Fruit fly (Drosophila melanogaster) whole organism, adult: Measurements from ENCODE around the gene Grd.

Experiments used
- CG12768 ChIP-seq: fragments of 200-800 bp; sonication (Bioruptor generic); optimal IDR thresholded peaks from 2 replicates; lab custom pipeline; 2017; ENCODE audit warnings: missing biosample characterization, missing genetic modification characterization, mild to moderate bottlenecking, moderate library complexity, missing genetic modification reagents
- CG33017 ChIP-seq: fragments of 200-800 bp; sonication (Bioruptor generic); optimal IDR thresholded peaks from 2 replicates; lab custom pipeline; 2018; ENCODE audit warnings: missing biosample characterization, mild to moderate bottlenecking, missing genetic modification characterization, moderate library complexity
- CG5204 ChIP-seq: fragments of 200-800 bp; sonication (Bioruptor generic); optimal IDR thresholded peaks from 2 replicates; lab custom pipeline; 2016; ENCODE audit warnings: missing biosample characterization, missing genetic modification characterization
- CG7045 ChIP-seq: fragments of 200-800 bp; sonication (Bioruptor generic); optimal IDR thresholded peaks from 2 replicates; lab custom pipeline; 2017; ENCODE audit warnings: missing biosample characterization, mild to moderate bottlenecking, missing genetic modification characterization
- CG7101 ChIP-seq: fragments of 200-800 bp; sonication (Bioruptor generic); optimal IDR thresholded peaks from 2 replicates; lab custom pipeline; 2018; ENCODE audit warnings: missing biosample characterization, mild to moderate bottlenecking, missing genetic modification characterization, moderate library complexity
- Clk ChIP-seq: fragments of 200-800 bp; sonication (Bioruptor generic); optimal IDR thresholded peaks from 2 replicates; lab custom pipeline; 2017; ENCODE audit warnings: missing biosample characterization, missing genetic modification characterization
- Hr96 ChIP-seq: fragments of 200-800 bp; sonication (Bioruptor generic); optimal IDR thresholded peaks from 2 replicates; lab custom pipeline; 2016; ENCODE audit warnings: missing biosample characterization, missing genetic modification characterization
- pad ChIP-seq: fragments of 200-800 bp; sonication (Bioruptor generic); optimal IDR thresholded peaks from 3 replicates; lab custom pipeline; 2017; ENCODE audit warnings: missing biosample characterization, missing genetic modification characterization, mild to moderate bottlenecking, moderate library complexity, missing genetic modification reagents
- tj ChIP-seq: fragments of 200-800 bp; sonication (Bioruptor generic); optimal IDR thresholded peaks from 3 replicates; lab custom pipeline; 2017; ENCODE audit warnings: missing biosample characterization, mild to moderate bottlenecking, missing genetic modification characterization, moderate library complexity

Gene Grd

DNA sequence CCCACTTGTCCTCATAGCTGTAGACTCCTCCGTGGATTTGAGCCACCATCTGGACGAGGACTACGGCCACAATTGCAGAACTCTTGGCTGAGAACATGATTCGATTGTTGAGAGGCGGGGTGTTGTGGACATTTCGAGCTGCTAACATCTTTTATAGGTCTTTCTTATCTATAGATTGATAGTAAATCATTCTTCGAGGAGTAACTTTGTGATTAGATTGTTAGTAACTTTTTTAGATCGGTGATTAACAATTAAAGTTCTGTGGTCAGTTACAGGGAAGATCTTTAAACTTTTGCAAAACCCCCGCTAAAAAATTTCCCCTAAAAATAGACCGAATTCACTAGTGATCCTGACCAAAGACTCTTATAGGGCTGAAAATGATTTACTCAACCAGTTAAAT, 63.4 kb downstream of the Grd start, which contains the start of gene CG16775:
TSS of gene CG16775 (minus strand) at position 101 of the 400 bp plus-strand sequence.
- TF ChIP-seq CG5204: no peak

DNA sequence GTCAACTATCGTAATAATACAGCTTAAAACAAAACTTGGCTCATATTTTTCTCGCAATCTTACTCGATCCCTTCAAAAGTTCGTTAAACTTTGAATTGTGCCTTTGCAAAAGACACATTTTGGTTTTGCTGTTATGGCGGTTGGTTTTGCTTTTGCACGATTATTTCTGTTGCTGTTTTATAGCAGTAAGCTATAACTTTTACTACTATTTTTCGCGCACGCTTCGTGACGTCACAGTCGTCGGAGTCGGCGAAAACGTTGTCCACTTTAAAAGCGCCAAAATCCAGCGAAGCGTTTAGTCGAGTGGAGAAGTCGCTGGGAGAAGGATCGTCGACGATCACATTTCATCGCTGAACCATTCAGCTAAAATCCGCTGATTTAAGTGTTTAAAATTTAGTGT, 64.3 kb downstream of the Grd start, which contains the start of gene CG7402:
TSS of gene CG7402 (plus strand) at position 313 of the 400 bp plus-strand sequence.
- no peak for TF ChIP-seq Clk (GFP tag; lab: Kevin White, UChicago)
- no peak for TF ChIP-seq CG7045
- TF ChIP-seq CG12768: no peak
- TF ChIP-seq CG33017: no peak
- no peak for TF ChIP-seq pad
- no peak for TF ChIP-seq Hr96
- TF ChIP-seq tj (GFP tag; lab: Kevin White, UChicago): no peak
- no peak for TF ChIP-seq CG7101 (tag; lab: Kevin White, UChicago)
